Fruit fly (Drosophila melanogaster) whole organism: ENCODE results near the gene CG9951.

Experiments
- CG8478 ChIP-seq: fragments of >200 bp; optimal IDR thresholded peaks from 2 replicates; lab custom pipeline; 2018; ENCODE audit warnings: inconsistent platforms
- Dll ChIP-seq: fragments of >200 bp; optimal IDR thresholded peaks from 2 replicates; lab custom pipeline; 2017
- EcR ChIP-seq, 2 experiments: fragments of >200 bp; optimal IDR thresholded peaks; 2 replicates each; lab custom pipeline; 2017; ENCODE audit warnings: missing biosample characterization in 2 of 2, missing genetic modification characterization in 2 of 2, missing genetic modification reagents in 2 of 2
- pan ChIP-seq: fragments of >200 bp; optimal IDR thresholded peaks from 2 replicates; lab custom pipeline; 2017
- psq ChIP-seq: fragments of >200 bp; optimal IDR thresholded peaks from 2 replicates; lab custom pipeline; 2017
- usp ChIP-seq: fragments of >200 bp; optimal IDR thresholded peaks from 2 replicates; lab custom pipeline; 2017; ENCODE audit warnings: missing biosample characterization, missing genetic modification characterization, mixed read lengths

The CG9951 gene

dm6 chr3L:16878830-16879536 lies 16.0 kb downstream of the CG9951 start:
- TF ChIP-seq psq (lab: Kevin White, UChicago) (no peak), usp (GFP tag; lab: Kevin White, UChicago) (no peak), pan (lab: Kevin White, UChicago) (no peak), CG8478 (no peak), Dll (no peak), EcR (GFP tag; optimal IDR thresholded peaks at IDR 0.05; lab: Kevin White, UChicago) (no peak)

dm6 chr3L:16881097-16881496 lies 18.1 kb downstream of the CG9951 start:
- TF ChIP-seq psq (lab: Kevin White, UChicago), result no peak
- no peak for TF ChIP-seq pan (lab: Kevin White, UChicago)
- TF ChIP-seq usp (GFP tag; lab: Kevin White, UChicago), result no peak
- TF ChIP-seq EcR (GFP tag; optimal IDR thresholded peaks at IDR 0.05; lab: Kevin White, UChicago), result no peak
- no peak for TF ChIP-seq CG8478
- TF ChIP-seq Dll, result no peak

dm6 chr3L:16884037-16884436 lies 21.1 kb downstream of the CG9951 start:
- no peak for TF ChIP-seq EcR (GFP tag; optimal IDR thresholded peaks at IDR 0.05; lab: Kevin White, UChicago)
- TF ChIP-seq Dll, result no peak
- no peak for TF ChIP-seq pan (lab: Kevin White, UChicago)
- TF ChIP-seq psq (lab: Kevin White, UChicago), result no peak
- TF ChIP-seq CG8478, result no peak
- no peak for TF ChIP-seq usp (GFP tag; lab: Kevin White, UChicago)

- no peak for TF ChIP-seq psq (lab: Kevin White, UChicago)
- no peak for TF ChIP-seq EcR (GFP tag; optimal IDR thresholded peaks at IDR 0.05; lab: Kevin White, UChicago)
- TF ChIP-seq Dll, result no peak
- TF ChIP-seq pan (lab: Kevin White, UChicago), result no peak
- TF ChIP-seq usp (GFP tag; lab: Kevin White, UChicago), result no peak
- no peak for TF ChIP-seq CG8478
Observed at dm6 chr3L:16885042-16885441, 22.1 kb downstream of the CG9951 start.

dm6 chr3L:16886179-16886930 lies 23.4 kb downstream of the CG9951 start:
- TF ChIP-seq usp (GFP tag; lab: Kevin White, UChicago), result no peak
- no peak for TF ChIP-seq CG8478
- no peak for TF ChIP-seq pan (lab: Kevin White, UChicago)
- TF ChIP-seq psq (lab: Kevin White, UChicago), result no peak
- TF ChIP-seq EcR (GFP tag; optimal IDR thresholded peaks at IDR 0.05; lab: Kevin White, UChicago), result no peak
- TF ChIP-seq Dll, result no peak

dm6 chr3L:16887272-16887671 lies 24.3 kb downstream of the CG9951 start:
- TF ChIP-seq pan (lab: Kevin White, UChicago) (no peak), usp (GFP tag; lab: Kevin White, UChicago) (no peak), psq (lab: Kevin White, UChicago) (no peak), CG8478 (no peak), Dll (no peak), EcR (GFP tag; optimal IDR thresholded peaks at IDR 0.05; lab: Kevin White, UChicago) (no peak)

- TF ChIP-seq EcR (GFP tag; optimal IDR thresholded peaks at IDR 0.05; lab: Kevin White, UChicago) (no peak), pan (lab: Kevin White, UChicago) (no peak), Dll (no peak), CG8478 (no peak), usp (GFP tag; lab: Kevin White, UChicago) (no peak), psq (lab: Kevin White, UChicago) (no peak)
Observed at dm6 chr3L:16889545-16889944, 26.6 kb downstream of the CG9951 start.

dm6 chr3L:16890650-16891336 lies 27.8 kb downstream of the CG9951 start:
- TF ChIP-seq usp (GFP tag; lab: Kevin White, UChicago) (no peak), pan (lab: Kevin White, UChicago) (no peak), Dll (peak; percentile 82)

- TF ChIP-seq Dll (no peak), usp (GFP tag; lab: Kevin White, UChicago) (no peak), pan (lab: Kevin White, UChicago) (no peak), EcR (GFP tag; optimal IDR thresholded peaks at IDR 0.05; lab: Kevin White, UChicago) (no peak), CG8478 (no peak), psq (lab: Kevin White, UChicago) (no peak)
Observed at dm6 chr3L:16891914-16892313, 28.9 kb downstream of the CG9951 start.

- TF ChIP-seq CG8478, result no peak
- TF ChIP-seq Dll, result no peak
- TF ChIP-seq pan (lab: Kevin White, UChicago), result no peak
- TF ChIP-seq usp (GFP tag; lab: Kevin White, UChicago), result no peak
- no peak for TF ChIP-seq psq (lab: Kevin White, UChicago)
- TF ChIP-seq EcR (GFP tag; optimal IDR thresholded peaks at IDR 0.05; lab: Kevin White, UChicago), result no peak
Observed at dm6 chr3L:16892728-16893271, 29.8 kb downstream of the CG9951 start.

- TF ChIP-seq Dll (no peak), CG8478 (no peak), pan (lab: Kevin White, UChicago) (no peak), psq (lab: Kevin White, UChicago) (no peak), EcR (GFP tag; optimal IDR thresholded peaks at IDR 0.05; lab: Kevin White, UChicago) (no peak), usp (GFP tag; lab: Kevin White, UChicago) (no peak)
Observed at dm6 chr3L:16893647-16894046, 30.7 kb downstream of the CG9951 start.
